Worm (Caenorhabditis elegans): ENCODE measurements around the gene Y82E9BR.17.

Y82E9BR.17 gene

ce11 chrIII:1403108-1403507, 52.5 kb downstream of the Y82E9BR.17 start, which contains the start of gene pals-18:
TSS of gene pals-18 (plus strand) at chrIII:1403408.
- TF ChIP-seq mml-1 (tag; optimal IDR thresholded peaks at IDR 0.05) (no peak), nhr-11 (tag; optimal IDR thresholded peaks at IDR 0.05) (no peak), elt-2 (tag; optimal IDR thresholded peaks at IDR 0.05) (no peak), lsy-12 (tag; optimal IDR thresholded peaks at IDR 0.05) (no peak), pha-4 (tag; optimal IDR thresholded peaks at IDR 0.05) (no peak), pqm-1 (tag; optimal IDR thresholded peaks at IDR 0.05) (no peak), zag-1 (tag; optimal IDR thresholded peaks at IDR 0.05) (no peak)

- TF ChIP-seq ztf-11 (tag; optimal IDR thresholded peaks at IDR 0.05) = no peak
- TF ChIP-seq fkh-2 (tag; optimal IDR thresholded peaks at IDR 0.05) = no peak
- no peak for TF ChIP-seq ceh-9 (tag; optimal IDR thresholded peaks at IDR 0.05)
- no peak for TF ChIP-seq nhr-237 (tag; optimal IDR thresholded peaks at IDR 0.05)
- TF ChIP-seq elt-2 (tag; optimal IDR thresholded peaks at IDR 0.05) = peak; percentile 82
- no peak for TF ChIP-seq sea-2 (GFP tag; optimal IDR thresholded peaks at IDR 0.05)
- TF ChIP-seq nhr-25 (tag; optimal IDR thresholded peaks at IDR 0.05) = no peak
- no peak for TF ChIP-seq lin-15B (tag; optimal IDR thresholded peaks at IDR 0.05)
- no peak for TF ChIP-seq ztf-4 (tag; optimal IDR thresholded peaks at IDR 0.05)
- TF ChIP-seq skn-1 (tag; optimal IDR thresholded peaks at IDR 0.05) = no peak
- TF ChIP-seq lin-39 (tag; optimal IDR thresholded peaks at IDR 0.05) = no peak
- peak; percentile 67 for TF ChIP-seq pqm-1 (tag; optimal IDR thresholded peaks at IDR 0.05)
- TF ChIP-seq eor-1 (tag; optimal IDR thresholded peaks at IDR 0.05) = no peak
- TF ChIP-seq pha-4 (tag; optimal IDR thresholded peaks at IDR 0.05) = peak; percentile 30
Observed at ce11 chrIII:1401497-1401990, 54.0 kb downstream of the Y82E9BR.17 start, which contains the start of gene pals-19. TSS of gene pals-19 (plus strand) at chrIII:1401940.

- no peak for TF ChIP-seq lin-15B (tag; optimal IDR thresholded peaks at IDR 0.05)
- no peak for TF ChIP-seq daf-12 (tag; optimal IDR thresholded peaks at IDR 0.05)
- no peak for TF ChIP-seq nhr-25 (tag; optimal IDR thresholded peaks at IDR 0.05)
- TF ChIP-seq pha-4 (tag; optimal IDR thresholded peaks at IDR 0.05) = no peak
- TF ChIP-seq fkh-10 (GFP tag; optimal IDR thresholded peaks at IDR 0.05) = no peak
- no peak for TF ChIP-seq pqm-1 (tag; optimal IDR thresholded peaks at IDR 0.05)
- no peak for TF ChIP-seq ceh-16 (tag; optimal IDR thresholded peaks at IDR 0.05)
- no peak for TF ChIP-seq eor-1 (tag; optimal IDR thresholded peaks at IDR 0.05)
- no peak for TF ChIP-seq mml-1 (tag; optimal IDR thresholded peaks at IDR 0.05)
- no peak for TF ChIP-seq zag-1 (tag; optimal IDR thresholded peaks at IDR 0.05)
- TF ChIP-seq snpc-4 (tag; optimal IDR thresholded peaks at IDR 0.05) = no peak
- no peak for TF ChIP-seq nhr-67 (tag; optimal IDR thresholded peaks at IDR 0.05)
- no peak for TF ChIP-seq ceh-9 (tag; optimal IDR thresholded peaks at IDR 0.05)
- no peak for TF ChIP-seq nhr-237 (tag; optimal IDR thresholded peaks at IDR 0.05)
- no peak for TF ChIP-seq jun-1 (tag; optimal IDR thresholded peaks at IDR 0.05)
- no peak for TF ChIP-seq R02D3.7 (tag; optimal IDR thresholded peaks at IDR 0.05)
- no peak for TF ChIP-seq ztf-11 (tag; optimal IDR thresholded peaks at IDR 0.05)
- no peak for TF ChIP-seq lin-39 (tag; optimal IDR thresholded peaks at IDR 0.05)
- no peak for TF ChIP-seq nhr-12 (tag; optimal IDR thresholded peaks at IDR 0.05)
- TF ChIP-seq nhr-23 (tag; optimal IDR thresholded peaks at IDR 0.05) = no peak
Observed at ce11 chrIII:1399670-1400069, 55.9 kb downstream of the Y82E9BR.17 start, which contains the start of gene pals-16. TSS of gene pals-16 (plus strand) at chrIII:1399970.

ce11 chrIII:1398183-1398582, 57.4 kb downstream of the Y82E9BR.17 start:
- peak; percentile 8 for TF ChIP-seq pha-4 (tag; optimal IDR thresholded peaks at IDR 0.05)
- no peak for TF ChIP-seq elt-3 (tag; optimal IDR thresholded peaks at IDR 0.05)
- TF ChIP-seq elt-2 (tag; optimal IDR thresholded peaks at IDR 0.05) = peak; percentile 83
- peak; percentile 84 for TF ChIP-seq pqm-1 (tag; optimal IDR thresholded peaks at IDR 0.05)
